Worm (Caenorhabditis elegans) whole organism, L4 larva: ENCODE data around the gene C46C11.4.
A peak's percentile ranks its signal among the peaks of the same experiment; 100 is the strongest.

Experiments used
- D1046.2 ChIP-seq: fragments of 200-800 bp; sonication (Bioruptor generic); IDR thresholded peaks from 2 replicates; pipeline ENCODE4 v1.3.6; 2022; ENCODE audit warnings: missing genetic modification characterization, missing compliant biosample characterization
- F10B5.3 ChIP-seq: sonication (generic microtip); optimal IDR thresholded peaks from 2 replicates; lab custom pipeline; 2016; ENCODE audit warnings: mild to moderate bottlenecking, missing genetic modification characterization, missing compliant biosample characterization
- F26F4.8 ChIP-seq: fragments of 200-800 bp; sonication (Bioruptor generic); conservative IDR thresholded peaks from 2 replicates; pipeline ENCODE4 v1.3.6; 2022; ENCODE audit warnings: missing genetic modification characterization, missing compliant biosample characterization
- F37D6.2 ChIP-seq: sonication (generic microtip); optimal IDR thresholded peaks from 2 replicates; lab custom pipeline; 2016; ENCODE audit warnings: mild to moderate bottlenecking, missing genetic modification characterization, missing compliant biosample characterization
- F44E2.7 ChIP-seq: fragments of 200-800 bp; sonication (Bioruptor generic); IDR thresholded peaks from 2 replicates; pipeline ENCODE4 v2.1.2; 2022; ENCODE audit warnings: missing genetic modification characterization, missing compliant biosample characterization
- T26A8.4 ChIP-seq: fragments of 200-800 bp; sonication (Bioruptor generic); IDR thresholded peaks from 2 replicates; pipeline ENCODE4 v1.3.6; 2022; ENCODE audit warnings: missing genetic modification characterization, missing compliant biosample characterization
- ama-1 ChIP-seq: fragments of 150-350 bp; optimal IDR thresholded peaks from 2 replicates; lab custom pipeline; 2014; ENCODE audit warnings: inconsistent platforms, mixed read lengths
- ceh-62 ChIP-seq: sonication (generic microtip); optimal IDR thresholded peaks from 2 replicates; lab custom pipeline; 2017; ENCODE audit warnings: missing biosample characterization, missing genetic modification characterization
- cey-2 ChIP-seq: sonication (generic microtip); optimal IDR thresholded peaks from 3 replicates; lab custom pipeline; 2017; ENCODE audit warnings: missing genetic modification characterization, mild to moderate bottlenecking, missing compliant biosample characterization, antibody characterized with exemption, borderline replicate concordance; ENCODE audit not compliant: insufficient read depth
- ctbp-1 ChIP-seq: fragments of 200-800 bp; sonication (Bioruptor generic); IDR thresholded peaks from 2 replicates; pipeline ENCODE4 v1.3.6; 2022; ENCODE audit warnings: missing genetic modification reagents, missing genetic modification characterization, missing compliant biosample characterization
- daf-16 ChIP-seq, 3 experiments: sonication (generic microtip); optimal IDR thresholded peaks; 2 replicates each; lab custom pipeline; 2016 to 2017; ENCODE audit warnings: missing genetic modification characterization in 3 of 3, missing genetic modification reagents in 3 of 3, mild to moderate bottlenecking in 2 of 3, missing compliant biosample characterization in 2 of 3, missing biosample characterization in 1 of 3, moderate library complexity in 1 of 3
- daf-8 ChIP-seq: fragments of 200-800 bp; sonication (Bioruptor generic); IDR thresholded peaks from 2 replicates; pipeline ENCODE4 v1.3.6; 2022; ENCODE audit warnings: missing genetic modification characterization, missing compliant biosample characterization
- dmd-6 ChIP-seq: fragments of 200-800 bp; sonication (Bioruptor generic); IDR thresholded peaks from 2 replicates; pipeline ENCODE4 v1.3.6; 2022; ENCODE audit warnings: missing genetic modification reagents, missing genetic modification characterization, missing compliant biosample characterization
- dve-1 ChIP-seq: sonication (generic microtip); optimal IDR thresholded peaks from 2 replicates; lab custom pipeline; 2017; ENCODE audit warnings: antibody characterized with exemption, mild to moderate bottlenecking, missing genetic modification characterization, missing compliant biosample characterization; ENCODE audit not compliant: insufficient read depth
- fos-1 ChIP-seq: fragments of 150-350 bp; optimal IDR thresholded peaks from 2 replicates; lab custom pipeline; 2014; ENCODE audit warnings: missing biosample characterization, missing genetic modification characterization
- hlh-11 ChIP-seq: fragments of 200-800 bp; sonication (Bioruptor generic); optimal IDR thresholded peaks from 2 replicates; lab custom pipeline; 2018; ENCODE audit warnings: mild to moderate bottlenecking, missing genetic modification characterization, missing compliant biosample characterization
- lin-13 ChIP-seq: fragments of 150-350 bp; optimal IDR thresholded peaks from 2 replicates; lab custom pipeline; 2014; ENCODE audit warnings: missing biosample characterization, missing genetic modification reagents, missing genetic modification characterization
- lin-15B ChIP-seq: fragments of 150-350 bp; sonication (generic microtip); optimal IDR thresholded peaks from 3 replicates; lab custom pipeline; 2014; ENCODE audit warnings: missing biosample characterization, missing genetic modification characterization
- lin-38 ChIP-seq: fragments of 200-800 bp; sonication (Bioruptor generic); IDR thresholded peaks from 2 replicates; pipeline ENCODE4 v1.3.6; 2022; ENCODE audit warnings: missing genetic modification reagents, missing genetic modification characterization, missing compliant biosample characterization
- lir-3 ChIP-seq: sonication (generic microtip); optimal IDR thresholded peaks from 2 replicates; lab custom pipeline; 2016; ENCODE audit warnings: mild to moderate bottlenecking, missing genetic modification characterization, missing compliant biosample characterization
- mdt-29 ChIP-seq: fragments of 200-800 bp; sonication (Bioruptor generic); IDR thresholded peaks from 2 replicates; pipeline ENCODE4 v1.3.6; 2022; ENCODE audit warnings: missing genetic modification reagents, missing genetic modification characterization, missing compliant biosample characterization
- mes-2 ChIP-seq: sonication (generic microtip); optimal IDR thresholded peaks from 2 replicates; lab custom pipeline; 2016; ENCODE audit warnings: missing genotype, mild to moderate bottlenecking, missing genetic modification characterization, missing compliant biosample characterization; ENCODE audit not compliant: poor library complexity, severe bottlenecking
- mxl-3 ChIP-seq: fragments of 200-800 bp; sonication (Bioruptor generic); optimal IDR thresholded peaks from 2 replicates; lab custom pipeline; 2018; ENCODE audit warnings: mild to moderate bottlenecking, missing genetic modification characterization, missing compliant biosample characterization
- nhr-102 ChIP-seq: sonication (generic microtip); optimal IDR thresholded peaks from 2 replicates; lab custom pipeline; 2016; ENCODE audit warnings: mild to moderate bottlenecking, missing genetic modification characterization, moderate library complexity, missing compliant biosample characterization
- nhr-28 ChIP-seq: fragments of 150-350 bp; optimal IDR thresholded peaks from 2 replicates; lab custom pipeline; 2014; ENCODE audit warnings: missing biosample characterization, missing genetic modification characterization
- nhr-48 ChIP-seq: sonication (generic microtip); optimal IDR thresholded peaks from 2 replicates; lab custom pipeline; 2016; ENCODE audit warnings: mild to moderate bottlenecking, missing genetic modification characterization, missing compliant biosample characterization
- nhr-6 ChIP-seq: fragments of 150-350 bp; optimal IDR thresholded peaks from 2 replicates; lab custom pipeline; 2014; ENCODE audit warnings: missing biosample characterization, missing genetic modification characterization
- rbr-2 ChIP-seq: sonication (generic microtip); optimal IDR thresholded peaks from 2 replicates; lab custom pipeline; 2016; ENCODE audit warnings: missing genotype, missing genetic modification characterization, missing compliant biosample characterization
- skn-1 ChIP-seq: fragments of 150-350 bp; optimal IDR thresholded peaks from 2 replicates; lab custom pipeline; 2014; ENCODE audit warnings: missing biosample characterization, missing genetic modification characterization
- spr-3 ChIP-seq: fragments of 200-800 bp; sonication (Bioruptor generic); optimal IDR thresholded peaks from 2 replicates; lab custom pipeline; 2018; ENCODE audit warnings: mild to moderate bottlenecking, missing genetic modification characterization, missing compliant biosample characterization
- tag-97 ChIP-seq: fragments of 200-800 bp; sonication (Bioruptor generic); IDR thresholded peaks from 2 replicates; pipeline ENCODE4 v1.3.6; 2022; ENCODE audit warnings: missing genetic modification characterization, missing compliant biosample characterization
- tra-1 ChIP-seq: fragments of 200-800 bp; sonication (Bioruptor generic); IDR thresholded peaks from 2 replicates; pipeline ENCODE4 v1.3.6; 2022; ENCODE audit warnings: missing genetic modification reagents, missing genetic modification characterization, missing compliant biosample characterization
- unc-130 ChIP-seq: sonication (generic microtip); optimal IDR thresholded peaks from 2 replicates; lab custom pipeline; 2016; ENCODE audit warnings: missing genetic modification reagents, missing genetic modification characterization, missing compliant biosample characterization
- unc-62 ChIP-seq, 3 experiments: fragments of 150-350 bp in 1 of 3; sonication (generic microtip); optimal IDR thresholded peaks in 2 of 3; peaks in 1 of 3; 1 replicate in 1 of 3; 2 replicates in 2 of 3; lab custom pipeline; 2014 to 2017; ENCODE audit warnings: missing biosample characterization in 3 of 3, missing genetic modification characterization in 3 of 3, missing genetic modification reagents in 3 of 3, missing genotype in 1 of 3
- ztf-11 ChIP-seq: fragments of 150-350 bp; optimal IDR thresholded peaks from 2 replicates; lab custom pipeline; 2014; ENCODE audit warnings: missing biosample characterization, missing genetic modification characterization

C46C11.4 gene

DNA sequence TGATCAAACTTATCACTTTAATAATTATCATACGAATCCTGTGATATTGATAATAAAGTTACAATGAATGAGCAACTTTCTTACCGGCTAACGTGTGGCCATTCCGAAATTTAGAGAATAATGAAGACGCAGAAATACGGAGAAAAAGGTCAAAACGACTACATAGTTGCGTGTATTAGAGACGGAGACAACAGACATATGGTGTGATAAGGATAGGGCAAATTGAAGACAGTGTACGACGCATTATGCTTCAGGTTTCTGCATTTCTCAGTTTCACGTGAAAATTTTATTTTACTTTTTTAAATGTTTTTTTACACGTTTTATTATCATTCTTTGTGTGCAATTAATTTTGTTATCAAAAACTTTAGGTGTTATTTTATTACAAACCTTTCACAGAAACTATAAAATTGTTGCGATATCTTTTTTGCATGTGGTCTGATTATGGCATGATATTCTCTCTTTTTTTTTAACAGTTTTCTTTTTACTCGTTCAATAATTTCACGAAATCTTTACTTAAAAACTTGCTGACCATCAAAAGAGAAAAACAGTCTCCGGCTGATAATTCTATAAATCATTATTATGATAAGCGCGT is 26.3 kb upstream of the C46C11.4 start, which contains the start of gene tmem-135 (continued):
- TF ChIP-seq mxl-3: no peak
- no peak for TF ChIP-seq daf-16 (GFP tag; optimal IDR thresholded peaks at IDR 0.05; lab: Kevin White, UChicago)
- peak; percentile 24 for TF ChIP-seq daf-16 (tag; optimal IDR thresholded peaks at IDR 0.05; lab: Kevin White, UChicago)
- no peak for TF ChIP-seq ceh-62
- TF ChIP-seq spr-3 (GFP tag; lab: Kevin White, UChicago): no peak
- TF ChIP-seq F10B5.3 (tag; lab: Kevin White, UChicago): no peak
- TF ChIP-seq rbr-2: no peak
- TF ChIP-seq fos-1 (tag; lab: Kevin White, UChicago): no peak
- TF ChIP-seq nhr-48 (tag; lab: Kevin White, UChicago): no peak
- TF ChIP-seq nhr-6 (tag; lab: Kevin White, UChicago): no peak
- no peak for TF ChIP-seq cey-2 (tag; lab: Kevin White, UChicago)
- TF ChIP-seq tag-97 (GFP tag; lab: Robert Waterston, UW): no peak
- no peak for TF ChIP-seq lin-15B (tag; lab: Kevin White, UChicago)
- no peak for TF ChIP-seq daf-8
- no peak for TF ChIP-seq D1046.2 (GFP tag; lab: Robert Waterston, UW)
- no peak for TF ChIP-seq nhr-102 (tag; lab: Kevin White, UChicago)

DNA sequence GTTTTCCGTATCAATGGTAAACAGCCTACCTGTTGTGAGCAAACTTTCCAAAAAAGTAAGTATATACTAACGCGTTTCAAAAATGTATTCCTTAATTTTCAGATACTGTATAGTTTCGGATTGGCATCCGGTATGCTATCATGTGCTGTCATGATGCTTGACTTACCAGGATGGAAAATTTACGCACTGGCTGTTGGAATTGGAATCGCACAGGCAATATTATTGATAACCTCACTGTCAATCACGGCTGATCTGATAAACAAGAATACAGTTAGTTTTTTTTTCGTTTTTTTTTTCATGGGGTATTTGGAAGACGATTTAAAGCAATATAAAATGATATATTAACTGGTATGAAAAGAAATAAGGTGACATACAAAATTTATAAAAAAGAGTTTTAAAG is 24.8 kb upstream of the C46C11.4 start:
- TF ChIP-seq F37D6.2 (tag; lab: Kevin White, UChicago) (no peak), ztf-11 (tag; lab: Kevin White, UChicago) (no peak), ctbp-1 (no peak), dve-1 (tag; lab: Kevin White, UChicago) (peak; percentile 53), ama-1 (no peak), dmd-6 (peak; percentile 86), mdt-29 (GFP tag; lab: Robert Waterston, UW) (no peak), F44E2.7 (GFP tag; lab: Robert Waterston, UW) (no peak), daf-16 (GFP tag; optimal IDR thresholded peaks at IDR 0.05; lab: Kevin White, UChicago) (no peak), daf-16 (tag; optimal IDR thresholded peaks at IDR 0.05; lab: Kevin White, UChicago) (peak; percentile 47), T26A8.4 (GFP tag; lab: Robert Waterston, UW) (no peak), tra-1 (GFP tag; lab: Robert Waterston, UW) (0 out of 2 replicates have a peak, but pooled peaks have one; percentile 36), hlh-11 (peak; percentile 32), lir-3 (tag; lab: Kevin White, UChicago) (no peak)

DNA sequence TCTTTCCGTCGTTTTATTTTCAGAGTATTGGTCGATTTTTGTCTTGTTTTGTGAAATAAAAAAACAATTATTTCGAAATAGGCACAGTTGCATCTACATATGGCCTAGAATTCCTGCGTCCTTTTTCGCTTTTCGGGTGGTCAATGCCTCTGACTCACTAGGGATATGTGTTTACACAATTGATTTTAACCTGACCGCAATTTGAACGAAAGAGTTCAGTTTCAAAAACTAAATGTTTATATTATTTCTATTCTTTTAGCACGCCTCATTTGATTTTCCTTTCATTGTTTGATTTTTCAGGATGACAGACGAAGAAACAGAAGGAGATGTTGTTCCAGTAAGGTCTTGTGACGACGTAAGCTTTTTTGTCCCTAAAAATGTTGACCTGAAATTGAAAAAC is 20.8 kb upstream of the C46C11.4 start, which contains the start of gene mfsd-12:
mfsd-12 (plus strand) TSS at position 301 of the 400 bp plus-strand sequence.
- TF ChIP-seq mes-2 (tag; lab: Kevin White, UChicago): peak; percentile 21
- no peak for TF ChIP-seq lin-13 (GFP tag; lab: Kevin White, UChicago)

DNA sequence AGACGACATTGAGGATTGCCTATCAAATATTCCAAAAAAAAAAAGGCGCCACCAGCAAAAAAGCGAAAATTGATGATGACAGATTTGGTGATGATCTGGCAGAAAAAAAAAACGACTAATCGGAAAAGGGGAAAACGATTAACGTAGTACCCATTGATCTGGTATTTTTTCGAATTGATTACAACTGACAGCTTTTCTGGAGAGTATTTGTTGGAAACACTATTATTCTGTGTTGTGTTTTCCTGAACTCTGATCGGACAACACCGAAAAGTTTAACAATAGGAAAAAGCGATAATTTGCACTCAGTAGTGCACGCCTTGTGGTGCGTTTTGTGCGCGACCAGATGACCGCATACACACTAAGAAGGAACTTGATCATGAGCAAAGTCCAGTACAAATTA is 17.6 kb upstream of the C46C11.4 start:
- TF ChIP-seq nhr-48 (tag; lab: Kevin White, UChicago): peak; percentile 50
- no peak for TF ChIP-seq lin-38
- TF ChIP-seq nhr-28 (tag; lab: Kevin White, UChicago): peak; percentile 41
- peak in 1 of 2 experiments; percentile 77 for TF ChIP-seq unc-62 (GFP tag; optimal IDR thresholded peaks at IDR 0.05 in 1 of 2; lab: Kevin White, UChicago)
- TF ChIP-seq unc-62 (tag; optimal IDR thresholded peaks at IDR 0.05; lab: Kevin White, UChicago): no peak
- no peak for TF ChIP-seq unc-130
- peak; percentile 13 for TF ChIP-seq hlh-11
- TF ChIP-seq skn-1 (tag; lab: Kevin White, UChicago): no peak
- no peak for TF ChIP-seq F26F4.8 (GFP tag; lab: Robert Waterston, UW)
